Worm (Caenorhabditis elegans) whole organism, L2 larva: ENCODE results near the gene Y69H2.1.

Experiments
- F13H6.1 ChIP-seq: sonication (generic microtip); optimal IDR thresholded peaks from 2 replicates; lab custom pipeline; 2016; ENCODE audit warnings: missing genetic modification characterization, missing compliant biosample characterization
- R02D3.7 ChIP-seq: fragments of 150-350 bp; optimal IDR thresholded peaks from 2 replicates; lab custom pipeline; 2014; ENCODE audit warnings: missing biosample characterization, missing genetic modification characterization
- Y55F3AM.14 ChIP-seq: fragments of 200-800 bp; sonication (Bioruptor generic); optimal IDR thresholded peaks from 2 replicates; lab custom pipeline; 2018; ENCODE audit warnings: mild to moderate bottlenecking, missing genetic modification characterization, missing compliant biosample characterization
- ZK546.5 ChIP-seq: sonication (generic microtip); optimal IDR thresholded peaks from 2 replicates; lab custom pipeline; 2017; ENCODE audit warnings: missing biosample characterization, missing genetic modification characterization
- alr-1 ChIP-seq: fragments of 150-350 bp; optimal IDR thresholded peaks from 2 replicates; lab custom pipeline; 2014; ENCODE audit warnings: missing biosample characterization, missing genetic modification characterization
- aly-2 ChIP-seq: fragments of 150-350 bp; optimal IDR thresholded peaks from 2 replicates; lab custom pipeline; 2014; ENCODE audit warnings: missing biosample characterization, missing genetic modification characterization
- ama-1 ChIP-seq: fragments of 150-350 bp; optimal IDR thresholded peaks from 2 replicates; lab custom pipeline; 2018; ENCODE audit warnings: inconsistent platforms
- ceh-16 ChIP-seq: fragments of 150-350 bp; optimal IDR thresholded peaks from 2 replicates; lab custom pipeline; 2014; ENCODE audit warnings: missing biosample characterization, missing genetic modification characterization
- crh-2 ChIP-seq: sonication (generic microtip); optimal IDR thresholded peaks from 2 replicates; lab custom pipeline; 2017; ENCODE audit warnings: missing biosample characterization, missing genetic modification characterization
- dmd-4 ChIP-seq: sonication (generic microtip); optimal IDR thresholded peaks from 2 replicates; lab custom pipeline; 2017; ENCODE audit warnings: missing biosample characterization, missing genetic modification characterization
- egl-27 ChIP-seq: sonication (generic microtip); optimal IDR thresholded peaks from 3 replicates; lab custom pipeline; 2017; ENCODE audit warnings: missing biosample characterization, missing genetic modification reagents, missing genetic modification characterization
- elt-1 ChIP-seq: fragments of 150-350 bp; optimal IDR thresholded peaks from 2 replicates; lab custom pipeline; 2014; ENCODE audit warnings: missing biosample characterization, missing genetic modification characterization
- elt-3 ChIP-seq: sonication (generic microtip); optimal IDR thresholded peaks from 2 replicates; lab custom pipeline; 2017; ENCODE audit warnings: missing biosample characterization, missing genetic modification characterization
- fos-1 ChIP-seq: fragments of 150-350 bp; optimal IDR thresholded peaks from 2 replicates; lab custom pipeline; 2014; ENCODE audit warnings: missing biosample characterization, missing genetic modification characterization
- lin-13 ChIP-seq: fragments of 150-350 bp; optimal IDR thresholded peaks from 2 replicates; lab custom pipeline; 2014; ENCODE audit warnings: missing biosample characterization, missing genetic modification reagents, missing genetic modification characterization
- lsy-2 ChIP-seq, 2 experiments: fragments of 150-350 bp in 1 of 2; sonication (generic microtip) in 1 of 2; optimal IDR thresholded peaks; 2 replicates each; lab custom pipeline; 2014 to 2017; ENCODE audit warnings: missing biosample characterization in 2 of 2, missing genetic modification characterization in 2 of 2
- mbf-1 ChIP-seq: sonication (generic microtip); optimal IDR thresholded peaks from 2 replicates; lab custom pipeline; 2017; ENCODE audit warnings: missing biosample characterization, missing genetic modification characterization
- mdl-1 ChIP-seq, 2 experiments: fragments of 150-350 bp in 1 of 2; sonication (generic microtip) in 1 of 2; optimal IDR thresholded peaks; 2 replicates each; lab custom pipeline; 2017; ENCODE audit warnings: missing biosample characterization in 2 of 2, missing genetic modification characterization in 2 of 2
- nhr-11 ChIP-seq: fragments of 150-350 bp; optimal IDR thresholded peaks from 2 replicates; lab custom pipeline; 2014; ENCODE audit warnings: missing biosample characterization, missing genetic modification characterization
- nhr-12 ChIP-seq: fragments of 150-350 bp; optimal IDR thresholded peaks from 2 replicates; lab custom pipeline; 2014; ENCODE audit warnings: missing biosample characterization, missing genetic modification characterization
- nhr-129 ChIP-seq: fragments of 150-350 bp; optimal IDR thresholded peaks from 2 replicates; lab custom pipeline; 2014; ENCODE audit warnings: missing biosample characterization, missing genetic modification characterization
- nhr-21 ChIP-seq: fragments of 150-350 bp; optimal IDR thresholded peaks from 2 replicates; lab custom pipeline; 2014; ENCODE audit warnings: missing biosample characterization, missing genetic modification characterization
- nhr-237 ChIP-seq: fragments of 150-350 bp; optimal IDR thresholded peaks from 2 replicates; lab custom pipeline; 2014; ENCODE audit warnings: missing biosample characterization, missing genetic modification characterization
- nhr-25 ChIP-seq: fragments of 150-350 bp; sonication (generic microtip); optimal IDR thresholded peaks from 3 replicates; lab custom pipeline; 2014; ENCODE audit warnings: missing biosample characterization, missing genetic modification characterization
- nhr-6 ChIP-seq: fragments of 150-350 bp; optimal IDR thresholded peaks from 2 replicates; lab custom pipeline; 2014; ENCODE audit warnings: missing biosample characterization, missing genetic modification characterization
- nhr-77 ChIP-seq: fragments of 150-350 bp; optimal IDR thresholded peaks from 2 replicates; lab custom pipeline; 2014; ENCODE audit warnings: missing biosample characterization, missing genetic modification characterization
- sem-4 ChIP-seq: fragments of 150-350 bp; optimal IDR thresholded peaks from 2 replicates; lab custom pipeline; 2014; ENCODE audit warnings: missing biosample characterization, missing genetic modification reagents, missing genetic modification characterization
- sma-3 ChIP-seq: sonication (generic microtip); optimal IDR thresholded peaks from 2 replicates; lab custom pipeline; 2016; ENCODE audit warnings: missing genetic modification reagents, missing genetic modification characterization, missing compliant biosample characterization
- snpc-4 ChIP-seq: fragments of 150-350 bp; optimal IDR thresholded peaks from 2 replicates; lab custom pipeline; 2014; ENCODE audit warnings: missing biosample characterization, missing genetic modification characterization
- unc-39 ChIP-seq: fragments of 150-350 bp; optimal IDR thresholded peaks from 2 replicates; lab custom pipeline; 2014; ENCODE audit warnings: missing biosample characterization, missing genetic modification characterization
- unc-55 ChIP-seq: fragments of 150-350 bp; sonication (generic microtip); optimal IDR thresholded peaks from 3 replicates; lab custom pipeline; 2014; ENCODE audit warnings: missing biosample characterization, missing genetic modification reagents, missing genetic modification characterization
- unc-62 ChIP-seq: fragments of 150-350 bp; optimal IDR thresholded peaks from 2 replicates; lab custom pipeline; 2014; ENCODE audit warnings: missing biosample characterization, missing genetic modification reagents, missing genetic modification characterization
- zag-1 ChIP-seq: fragments of 150-350 bp; optimal IDR thresholded peaks from 2 replicates; lab custom pipeline; 2014; ENCODE audit warnings: missing biosample characterization, missing genetic modification characterization
- ztf-1 ChIP-seq: fragments of 200-800 bp; sonication (Bioruptor generic); conservative IDR thresholded peaks from 2 replicates; pipeline ENCODE4 v1.3.6; 2022; ENCODE audit warnings: missing genetic modification characterization, missing compliant biosample characterization
- ztf-11 ChIP-seq: sonication (generic microtip); optimal IDR thresholded peaks from 2 replicates; lab custom pipeline; 2017; ENCODE audit warnings: missing biosample characterization, missing genetic modification characterization

The Y69H2.1 gene

DNA sequence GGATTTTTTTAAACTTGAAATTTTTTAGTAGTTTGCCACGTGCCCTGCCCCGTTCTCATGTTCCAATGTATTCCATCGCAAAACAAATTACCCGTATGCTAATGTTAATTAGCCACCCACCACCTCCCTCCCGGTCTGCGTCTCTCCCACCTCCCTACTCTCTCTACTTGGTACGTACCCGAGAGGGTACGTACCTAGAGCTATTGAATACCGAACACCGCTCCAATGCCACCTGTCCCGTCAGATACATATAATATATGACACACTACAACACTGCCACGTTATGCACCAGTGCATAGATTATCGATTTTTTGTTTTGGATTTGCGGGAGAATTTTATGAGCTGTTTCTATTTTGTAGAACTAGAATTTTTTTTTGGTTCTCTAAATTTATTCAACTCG lies 32.8 kb downstream of the Y69H2.1 start:
- TF ChIP-seq nhr-25 (no peak), crh-2 (tag; lab: Kevin White, UChicago) (no peak), unc-39 (tag; lab: Kevin White, UChicago) (no peak), sma-3 (no peak), nhr-6 (tag; lab: Kevin White, UChicago) (no peak), nhr-237 (tag; lab: Kevin White, UChicago) (no peak), F13H6.1 (tag; lab: Kevin White, UChicago) (no peak), nhr-12 (tag; lab: Kevin White, UChicago) (no peak), mdl-1 (tag; optimal IDR thresholded peaks at IDR 0.05; lab: Kevin White, UChicago) (no peak), nhr-77 (tag; lab: Kevin White, UChicago) (no peak), unc-62 (GFP tag; lab: Kevin White, UChicago) (no peak), nhr-21 (tag; lab: Kevin White, UChicago) (no peak), snpc-4 (tag; lab: Kevin White, UChicago) (no peak), ceh-16 (tag; lab: Kevin White, UChicago) (no peak)
- TF ChIP-seq, all 48 proteins: peak for 0

- TF ChIP-seq elt-3 (tag; lab: Kevin White, UChicago) (no peak), F13H6.1 (tag; lab: Kevin White, UChicago) (no peak), unc-39 (tag; lab: Kevin White, UChicago) (no peak), snpc-4 (tag; lab: Kevin White, UChicago) (no peak), elt-1 (no peak), unc-55 (GFP tag; lab: Kevin White, UChicago) (no peak), Y55F3AM.14 (GFP tag; lab: Kevin White, UChicago) (no peak), lsy-2 (tag; optimal IDR thresholded peaks at IDR 0.05; lab: Kevin White, UChicago) (no peak), ZK546.5 (tag; lab: Kevin White, UChicago) (no peak), egl-27 (no peak), ama-1 (lab: Kevin White, UChicago) (no peak)
Measured at ce11 chrV:18587936-18588335, 34.4 kb downstream of the Y69H2.1 start.

DNA sequence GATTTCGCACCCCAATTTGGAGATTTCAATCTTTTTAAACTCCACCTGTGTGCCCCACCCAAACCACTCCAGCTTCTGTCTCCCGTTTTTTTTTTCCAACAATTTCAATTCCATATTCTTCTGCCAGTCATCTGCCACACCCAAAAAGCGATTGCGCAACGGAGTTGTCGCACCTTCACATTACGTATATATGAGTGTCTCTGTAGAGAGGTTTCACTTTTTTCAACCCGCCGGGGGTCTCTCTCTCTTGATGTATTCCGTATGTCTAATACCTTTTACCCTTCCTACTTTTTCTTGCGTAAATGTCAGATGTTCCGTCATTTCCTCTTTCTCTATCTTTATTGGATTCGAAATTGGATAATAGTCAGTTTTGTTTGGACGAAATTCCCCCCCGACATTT lies 35.4 kb downstream of the Y69H2.1 start:
- TF ChIP-seq nhr-11 (tag; lab: Kevin White, UChicago): no peak
- TF ChIP-seq ZK546.5 (tag; lab: Kevin White, UChicago): no peak
- no peak for TF ChIP-seq aly-2
- TF ChIP-seq alr-1 (tag; lab: Kevin White, UChicago): no peak
- TF ChIP-seq ztf-11: no peak
- no peak for TF ChIP-seq lin-13 (GFP tag; lab: Kevin White, UChicago)
- TF ChIP-seq ztf-1 (GFP tag; lab: Robert Waterston, UW): no peak
- no peak for TF ChIP-seq snpc-4 (tag; lab: Kevin White, UChicago)
- TF ChIP-seq mbf-1 (tag; lab: Kevin White, UChicago): no peak
- TF ChIP-seq sem-4: no peak
- no peak for TF ChIP-seq elt-3 (tag; lab: Kevin White, UChicago)
- TF ChIP-seq nhr-21 (tag; lab: Kevin White, UChicago): no peak
- no peak for TF ChIP-seq Y55F3AM.14 (GFP tag; lab: Kevin White, UChicago)

ce11 chrV:18585102-18585501 lies 37.3 kb downstream of the Y69H2.1 start:
- TF ChIP-seq dmd-4 (no peak), R02D3.7 (no peak), lsy-2 (tag; optimal IDR thresholded peaks at IDR 0.05; lab: Kevin White, UChicago) (no peak), unc-39 (tag; lab: Kevin White, UChicago) (no peak), fos-1 (tag; lab: Kevin White, UChicago) (no peak)

- TF ChIP-seq ztf-1 (GFP tag; lab: Robert Waterston, UW): no peak
- TF ChIP-seq sem-4: no peak
- no peak for TF ChIP-seq nhr-25
- TF ChIP-seq egl-27: no peak
- TF ChIP-seq crh-2 (tag; lab: Kevin White, UChicago): no peak
- TF ChIP-seq elt-1: no peak
- no peak for TF ChIP-seq aly-2
- TF ChIP-seq zag-1 (tag; lab: Kevin White, UChicago): no peak
- no peak for TF ChIP-seq mdl-1 (tag; optimal IDR thresholded peaks at IDR 0.05; lab: Kevin White, UChicago)
- no peak for TF ChIP-seq nhr-77 (tag; lab: Kevin White, UChicago)
- no peak for TF ChIP-seq sma-3
- TF ChIP-seq ZK546.5 (tag; lab: Kevin White, UChicago): no peak
- no peak for TF ChIP-seq nhr-237 (tag; lab: Kevin White, UChicago)
- TF ChIP-seq unc-55 (GFP tag; lab: Kevin White, UChicago): no peak
- no peak for TF ChIP-seq R02D3.7
- TF ChIP-seq unc-39 (tag; lab: Kevin White, UChicago): no peak
- no peak for TF ChIP-seq nhr-12 (tag; lab: Kevin White, UChicago)
- no peak for TF ChIP-seq nhr-129 (tag; lab: Kevin White, UChicago)
Measured at ce11 chrV:18582358-18582757, 40.0 kb downstream of the Y69H2.1 start, which contains the start of gene txt-14. Gene txt-14 (plus strand): TSS chrV:18582658.
